Worm (Caenorhabditis elegans) whole organism, L1 larva: ENCODE data around the gene rcat-1.

Experiments
- C04F5.9 ChIP-seq: sonication (generic microtip); optimal IDR thresholded peaks from 2 replicates; lab custom pipeline; 2016; ENCODE audit warnings: missing genetic modification characterization, missing compliant biosample characterization
- C16A3.4 ChIP-seq: fragments of 150-350 bp; optimal IDR thresholded peaks from 2 replicates; lab custom pipeline; 2014; ENCODE audit warnings: missing biosample characterization, missing genetic modification characterization
- C34B4.2 ChIP-seq: sonication (generic microtip); optimal IDR thresholded peaks from 2 replicates; lab custom pipeline; 2017; ENCODE audit warnings: mild to moderate bottlenecking, missing genetic modification characterization, missing compliant biosample characterization
- F16B12.6 ChIP-seq: fragments of 150-350 bp; optimal IDR thresholded peaks from 2 replicates; lab custom pipeline; 2014; ENCODE audit warnings: missing biosample characterization, missing genetic modification characterization
- aha-1 ChIP-seq: fragments of 150-350 bp; optimal IDR thresholded peaks from 2 replicates; lab custom pipeline; 2014; ENCODE audit warnings: missing biosample characterization, missing genetic modification characterization
- alr-1 ChIP-seq: fragments of 200-800 bp; sonication (Bioruptor generic); optimal IDR thresholded peaks from 2 replicates; lab custom pipeline; 2018; ENCODE audit warnings: borderline replicate concordance, mild to moderate bottlenecking, missing genetic modification characterization, missing compliant biosample characterization
- aly-2 ChIP-seq: fragments of 150-350 bp; optimal IDR thresholded peaks from 2 replicates; lab custom pipeline; 2014; ENCODE audit warnings: missing biosample characterization, missing genetic modification characterization
- ama-1 ChIP-seq: fragments of 150-350 bp; optimal IDR thresholded peaks from 2 replicates; lab custom pipeline; 2014
- ceh-63 ChIP-seq: fragments of 200-800 bp; sonication (Bioruptor generic); optimal IDR thresholded peaks from 2 replicates; lab custom pipeline; 2018; ENCODE audit warnings: mild to moderate bottlenecking, missing genetic modification characterization, missing compliant biosample characterization
- ceh-82 ChIP-seq, 3 experiments: fragments of 150-350 bp in 1 of 3; sonication (generic microtip) in 2 of 3; optimal IDR thresholded peaks; 2 replicates each; lab custom pipeline; 2014 to 2017; ENCODE audit warnings: missing biosample characterization in 3 of 3, missing genetic modification characterization in 3 of 3
- ceh-90 ChIP-seq: sonication (generic microtip); optimal IDR thresholded peaks from 2 replicates; lab custom pipeline; 2016; ENCODE audit warnings: missing genetic modification characterization, missing compliant biosample characterization
- ces-1 ChIP-seq: fragments of 150-350 bp; optimal IDR thresholded peaks from 2 replicates; lab custom pipeline; 2014; ENCODE audit warnings: missing biosample characterization, missing genetic modification reagents, missing genetic modification characterization
- dsc-1 ChIP-seq: sonication (generic microtip); optimal IDR thresholded peaks from 2 replicates; lab custom pipeline; 2016; ENCODE audit warnings: mild to moderate bottlenecking, missing genetic modification characterization, missing compliant biosample characterization
- efl-1 ChIP-seq, 4 experiments: fragments of 150-350 bp; optimal IDR thresholded peaks in 3 of 4; peaks in 1 of 4; 1 replicate in 1 of 4; 2 replicates in 3 of 4; lab custom pipeline; 2014; ENCODE audit warnings: missing biosample characterization in 2 of 4, missing genetic modification characterization in 2 of 4, missing genetic modification reagents in 2 of 4
- egl-13 ChIP-seq: sonication (generic microtip); optimal IDR thresholded peaks from 2 replicates; lab custom pipeline; 2016; ENCODE audit warnings: missing genotype, missing genetic modification reagents, missing genetic modification characterization, missing compliant biosample characterization
- egl-27 ChIP-seq, 2 experiments: fragments of 150-350 bp in 1 of 2; sonication (generic microtip); optimal IDR thresholded peaks; 3 replicates each; lab custom pipeline; 2017 to 2018; ENCODE audit warnings: missing biosample characterization in 2 of 2, missing genetic modification characterization in 2 of 2, missing genetic modification reagents in 2 of 2
- elt-2 ChIP-seq: sonication (generic microtip); optimal IDR thresholded peaks from 2 replicates; lab custom pipeline; 2016; ENCODE audit warnings: missing genetic modification characterization, mild to moderate bottlenecking, inconsistent platforms, missing compliant biosample characterization, missing genetic modification reagents
- fkh-10 ChIP-seq: sonication (generic microtip); optimal IDR thresholded peaks from 2 replicates; lab custom pipeline; 2017; ENCODE audit warnings: missing biosample characterization, missing genetic modification reagents, missing genetic modification characterization
- fkh-4 ChIP-seq: sonication (generic microtip); optimal IDR thresholded peaks from 2 replicates; lab custom pipeline; 2016; ENCODE audit warnings: missing compliant biosample characterization, missing genetic modification characterization, borderline replicate concordance
- fos-1 ChIP-seq: fragments of 150-350 bp; optimal IDR thresholded peaks from 2 replicates; lab custom pipeline; 2014; ENCODE audit warnings: missing biosample characterization, missing genetic modification characterization
- grh-1 ChIP-seq: fragments of 200-800 bp; sonication (Bioruptor generic); IDR thresholded peaks from 2 replicates; pipeline ENCODE4 v1.3.6; 2022; ENCODE audit warnings: missing genetic modification reagents, missing genetic modification characterization, missing compliant biosample characterization
- hlh-17 ChIP-seq: fragments of 200-800 bp; sonication (Bioruptor generic); optimal IDR thresholded peaks from 2 replicates; lab custom pipeline; 2018; ENCODE audit warnings: missing genetic modification characterization, mild to moderate bottlenecking, missing compliant biosample characterization, moderate library complexity, borderline replicate concordance
- hlh-4 ChIP-seq: sonication (generic microtip); optimal IDR thresholded peaks from 2 replicates; lab custom pipeline; 2016; ENCODE audit warnings: mild to moderate bottlenecking, missing genetic modification characterization, missing compliant biosample characterization
- hpl-2 ChIP-seq: fragments of 150-350 bp; optimal IDR thresholded peaks from 2 replicates; lab custom pipeline; 2014; ENCODE audit warnings: missing biosample characterization, missing genetic modification reagents, missing genetic modification characterization
- jun-1 ChIP-seq: fragments of 150-350 bp; optimal IDR thresholded peaks from 2 replicates; lab custom pipeline; 2014; ENCODE audit warnings: missing biosample characterization, missing genetic modification reagents, missing genetic modification characterization
- lin-13 ChIP-seq: fragments of 150-350 bp; optimal IDR thresholded peaks from 2 replicates; lab custom pipeline; 2014; ENCODE audit warnings: missing biosample characterization, missing genetic modification reagents, missing genetic modification characterization
- lin-15B ChIP-seq: fragments of 150-350 bp; sonication (generic microtip); optimal IDR thresholded peaks from 3 replicates; lab custom pipeline; 2014; ENCODE audit warnings: missing biosample characterization, missing genetic modification characterization
- lin-39 ChIP-seq: fragments of 150-350 bp; optimal IDR thresholded peaks from 2 replicates; lab custom pipeline; 2014; ENCODE audit warnings: missing biosample characterization, missing genetic modification reagents, missing genetic modification characterization
- lir-3 ChIP-seq: sonication (generic microtip); optimal IDR thresholded peaks from 2 replicates; lab custom pipeline; 2016; ENCODE audit warnings: mild to moderate bottlenecking, missing genetic modification characterization, moderate library complexity, missing compliant biosample characterization; ENCODE audit not compliant: poor library complexity
- lsy-2 ChIP-seq, 2 experiments: fragments of 150-350 bp; optimal IDR thresholded peaks; 2 replicates each; lab custom pipeline; 2014; ENCODE audit warnings: missing biosample characterization in 2 of 2, missing genetic modification characterization in 2 of 2
- mab-9 ChIP-seq: fragments of 200-800 bp; sonication (Bioruptor generic); IDR thresholded peaks from 2 replicates; pipeline ENCODE4 v1.3.6; 2022; ENCODE audit warnings: missing genetic modification reagents, missing genetic modification characterization, missing compliant biosample characterization
- mdl-1 ChIP-seq, 2 experiments: fragments of 150-350 bp; optimal IDR thresholded peaks; 2 replicates each; lab custom pipeline; 2014 to 2017; ENCODE audit warnings: missing biosample characterization in 2 of 2, missing genetic modification characterization in 2 of 2, inconsistent platforms in 1 of 2
- nhr-11 ChIP-seq: fragments of 150-350 bp; optimal IDR thresholded peaks from 2 replicates; lab custom pipeline; 2014; ENCODE audit warnings: missing biosample characterization, missing genetic modification characterization
- nhr-19 ChIP-seq: fragments of 200-800 bp; sonication (Bioruptor generic); conservative IDR thresholded peaks from 2 replicates; pipeline ENCODE4 v1.3.6; 2022; ENCODE audit warnings: missing genetic modification characterization, missing compliant biosample characterization
- nhr-20 ChIP-seq: sonication (generic microtip); optimal IDR thresholded peaks from 2 replicates; lab custom pipeline; 2016; ENCODE audit warnings: mild to moderate bottlenecking, missing genetic modification characterization, missing compliant biosample characterization
- nhr-28 ChIP-seq: fragments of 150-350 bp; optimal IDR thresholded peaks from 2 replicates; lab custom pipeline; 2014; ENCODE audit warnings: missing biosample characterization, missing genetic modification characterization
- nhr-47 ChIP-seq: sonication (generic microtip); optimal IDR thresholded peaks from 2 replicates; lab custom pipeline; 2016; ENCODE audit warnings: mild to moderate bottlenecking, missing genetic modification characterization, moderate library complexity, missing compliant biosample characterization
- nhr-71 ChIP-seq: sonication (generic microtip); optimal IDR thresholded peaks from 2 replicates; lab custom pipeline; 2016; ENCODE audit warnings: mild to moderate bottlenecking, missing genetic modification characterization, moderate library complexity, missing compliant biosample characterization
- nhr-77 ChIP-seq: fragments of 150-350 bp; optimal IDR thresholded peaks from 2 replicates; lab custom pipeline; 2014; ENCODE audit warnings: missing biosample characterization, missing genetic modification characterization
- nhr-85 ChIP-seq: sonication (generic microtip); peaks from one replicate; lab custom pipeline; 2016; ENCODE audit warnings: missing genetic modification characterization, inconsistent platforms, missing compliant biosample characterization
- nhr-90 ChIP-seq: sonication (generic microtip); optimal IDR thresholded peaks from 2 replicates; lab custom pipeline; 2016; ENCODE audit warnings: mild to moderate bottlenecking, missing genetic modification characterization, missing compliant biosample characterization; ENCODE audit not compliant: poor library complexity
- pag-3 ChIP-seq: sonication (generic microtip); optimal IDR thresholded peaks from 2 replicates; lab custom pipeline; 2017; ENCODE audit warnings: missing genetic modification characterization, mild to moderate bottlenecking, missing compliant biosample characterization, antibody characterized with exemption, borderline replicate concordance; ENCODE audit not compliant: insufficient read depth
- pax-3 ChIP-seq: fragments of 200-800 bp; sonication (Bioruptor generic); optimal IDR thresholded peaks from 2 replicates; lab custom pipeline; 2018; ENCODE audit warnings: mild to moderate bottlenecking, missing genetic modification characterization, moderate library complexity, missing compliant biosample characterization
- rnt-1 ChIP-seq: sonication (generic microtip); optimal IDR thresholded peaks from 2 replicates; lab custom pipeline; 2016; ENCODE audit warnings: mild to moderate bottlenecking, missing genetic modification characterization, moderate library complexity, missing compliant biosample characterization
- skn-1 ChIP-seq: fragments of 150-350 bp; optimal IDR thresholded peaks from 2 replicates; lab custom pipeline; 2014; ENCODE audit warnings: missing biosample characterization, missing genetic modification characterization
- snpc-4 ChIP-seq: fragments of 150-350 bp; optimal IDR thresholded peaks from 2 replicates; lab custom pipeline; 2014; ENCODE audit warnings: missing biosample characterization, missing genetic modification characterization
- swsn-7 ChIP-seq: sonication (generic microtip); optimal IDR thresholded peaks from 2 replicates; lab custom pipeline; 2016; ENCODE audit warnings: missing genetic modification characterization, missing compliant biosample characterization
- tbx-2 ChIP-seq: sonication (generic microtip); optimal IDR thresholded peaks from 2 replicates; lab custom pipeline; 2016; ENCODE audit warnings: missing genetic modification characterization, missing compliant biosample characterization
- unc-130 ChIP-seq: fragments of 150-350 bp; optimal IDR thresholded peaks from 2 replicates; lab custom pipeline; 2017; ENCODE audit warnings: missing biosample characterization, missing genetic modification characterization, inconsistent platforms
- unc-86 ChIP-seq: sonication (generic microtip); optimal IDR thresholded peaks from 2 replicates; lab custom pipeline; 2016; ENCODE audit warnings: missing genetic modification characterization, missing compliant biosample characterization
- xbp-1 ChIP-seq: sonication (generic microtip); optimal IDR thresholded peaks from 2 replicates; lab custom pipeline; 2016; ENCODE audit warnings: missing genetic modification characterization, missing compliant biosample characterization
- zag-1 ChIP-seq: fragments of 150-350 bp; optimal IDR thresholded peaks from 2 replicates; lab custom pipeline; 2014; ENCODE audit warnings: missing biosample characterization, missing genetic modification characterization

Gene rcat-1

ce11 chrIV:255379-255857, at the start of gene rcat-1:
TSS of gene rcat-1 (minus strand) at chrIV:255429.
- no peak for TF ChIP-seq C34B4.2
- TF ChIP-seq ceh-82 (tag; optimal IDR thresholded peaks at IDR 0.05; lab: Kevin White, UChicago): peak; percentile 78 to 95 (median 81)
- TF ChIP-seq unc-130 (tag; lab: Kevin White, UChicago): peak; percentile 98
- TF ChIP-seq nhr-90 (tag; lab: Kevin White, UChicago): peak; percentile 55
- peak; percentile 43 for TF ChIP-seq nhr-11 (tag; lab: Kevin White, UChicago)
- TF ChIP-seq skn-1: peak; percentile 89
- TF ChIP-seq rnt-1 (tag; lab: Kevin White, UChicago): peak; percentile 84
- no peak for TF ChIP-seq nhr-28
- TF ChIP-seq ceh-90: peak; percentile 35
- TF ChIP-seq lin-13 (GFP tag; lab: Kevin White, UChicago): peak; percentile 91
- peak; percentile 71 for TF ChIP-seq jun-1
- no peak for TF ChIP-seq fkh-4 (tag; lab: Kevin White, UChicago)
- no peak for TF ChIP-seq hpl-2 (GFP tag; lab: Kevin White, UChicago)
- TF ChIP-seq egl-27 (tag; optimal IDR thresholded peaks at IDR 0.05; lab: Kevin White, UChicago): peak in 1 of 2 experiments; percentile 43
- TF ChIP-seq grh-1 (GFP tag; lab: Robert Waterston, UW): no peak
- no peak for TF ChIP-seq hlh-17 (GFP tag; lab: Kevin White, UChicago)
- TF ChIP-seq nhr-71 (tag; lab: Kevin White, UChicago): peak; percentile 88
- TF ChIP-seq alr-1 (tag; lab: Kevin White, UChicago): no peak
- peak; percentile 75 for TF ChIP-seq xbp-1
- TF ChIP-seq nhr-77 (tag; lab: Kevin White, UChicago): peak; percentile 82
- TF ChIP-seq pag-3 (tag; lab: Kevin White, UChicago): no peak
- peak; percentile 44 for TF ChIP-seq dsc-1 (tag; lab: Kevin White, UChicago)
- TF ChIP-seq egl-13 (tag; lab: Kevin White, UChicago): no peak
- TF ChIP-seq nhr-47 (tag; lab: Kevin White, UChicago): peak; percentile 84
- peak; percentile 59 for TF ChIP-seq unc-86 (tag; lab: Kevin White, UChicago)
- TF ChIP-seq lin-39 (tag; lab: Kevin White, UChicago): peak; percentile 14
- TF ChIP-seq C16A3.4: peak; percentile 97
- peak; percentile 29 for TF ChIP-seq pax-3 (tag; lab: Kevin White, UChicago)
- TF ChIP-seq aly-2 (tag; lab: Kevin White, UChicago): peak; percentile 10
- TF ChIP-seq mdl-1 (tag; optimal IDR thresholded peaks at IDR 0.05; lab: Kevin White, UChicago): peak in 1 of 2 experiments; percentile 74
- TF ChIP-seq lir-3 (tag; lab: Kevin White, UChicago): peak; percentile 43
- TF ChIP-seq fos-1 (tag; lab: Kevin White, UChicago): peak; percentile 52
- TF ChIP-seq ces-1 (GFP tag; lab: Kevin White, UChicago): no peak
- peak; percentile 32 for TF ChIP-seq fkh-10 (GFP tag; lab: Kevin White, UChicago)
- peak; percentile 29 for TF ChIP-seq snpc-4
- peak; percentile 20 for TF ChIP-seq C04F5.9 (tag; lab: Kevin White, UChicago)
- no peak for TF ChIP-seq hlh-4 (tag; lab: Kevin White, UChicago)
- peak; percentile 63 for TF ChIP-seq nhr-20 (tag; lab: Kevin White, UChicago)
- TF ChIP-seq elt-2 (tag; lab: Kevin White, UChicago): no peak
- TF ChIP-seq mab-9 (GFP tag; lab: Robert Waterston, UW): no peak
- TF ChIP-seq F16B12.6 (tag; lab: Kevin White, UChicago): peak; percentile 73
- TF ChIP-seq lin-15B (tag; lab: Kevin White, UChicago): peak; percentile 96
- TF ChIP-seq ama-1 (lab: Kevin White, UChicago): peak; percentile 8
- TF ChIP-seq aha-1 (tag; lab: Kevin White, UChicago): no peak
- no peak for TF ChIP-seq ceh-63
- TF ChIP-seq tbx-2: peak; percentile 80
- TF ChIP-seq swsn-7: peak; percentile 62
- peak; percentile 87 for TF ChIP-seq nhr-85
- peak; percentile 85 to 96 for TF ChIP-seq lsy-2 (tag; optimal IDR thresholded peaks at IDR 0.05; lab: Kevin White, UChicago)
- TF ChIP-seq nhr-19: peak; percentile 72
- TF ChIP-seq efl-1 (optimal IDR thresholded peaks at IDR 0.05; lab: Kevin White, UChicago): peak; percentile 92 to 97
- peak; percentile 96 to 99 for TF ChIP-seq efl-1 (GFP tag; optimal IDR thresholded peaks at IDR 0.05 in 1 of 2; lab: Kevin White, UChicago)
- peak; percentile 49 for TF ChIP-seq zag-1
